Worm (Caenorhabditis elegans) whole organism, midembryonic: ENCODE data around the gene mboa-2.

ENCODE experiments used
- T22C8.4 ChIP-seq: fragments of 200-800 bp; sonication (Bioruptor generic); IDR thresholded peaks from 2 replicates; pipeline ENCODE4 v1.3.6; 2022; ENCODE audit warnings: missing genetic modification characterization, missing compliant biosample characterization
- cog-1 ChIP-seq: sonication (generic microtip); optimal IDR thresholded peaks from 2 replicates; lab custom pipeline; 2016; ENCODE audit warnings: missing genetic modification characterization, missing compliant biosample characterization
- flt-1 ChIP-seq: fragments of 200-800 bp; sonication (Bioruptor generic); IDR thresholded peaks from 2 replicates; pipeline ENCODE4 v1.3.6; 2022; ENCODE audit warnings: missing genetic modification characterization, missing compliant biosample characterization
- klf-2 ChIP-seq: fragments of 200-800 bp; sonication (Bioruptor generic); conservative IDR thresholded peaks from 2 replicates; pipeline ENCODE4 v1.3.6; 2022; ENCODE audit warnings: missing genetic modification reagents, missing genetic modification characterization, missing compliant biosample characterization
- med-1 ChIP-seq: sonication (generic microtip); optimal IDR thresholded peaks from 2 replicates; lab custom pipeline; 2017; ENCODE audit warnings: missing genetic modification characterization, mild to moderate bottlenecking, missing compliant biosample characterization, antibody characterized with exemption, missing genetic modification reagents; ENCODE audit not compliant: insufficient read depth
- ref-1 ChIP-seq: fragments of 200-800 bp; sonication (Bioruptor generic); conservative IDR thresholded peaks from 2 replicates; pipeline ENCODE4 v1.3.6; 2022; ENCODE audit warnings: missing genetic modification reagents, missing genetic modification characterization, missing compliant biosample characterization
- tab-1 ChIP-seq: fragments of 200-800 bp; sonication (Bioruptor generic); IDR thresholded peaks from 2 replicates; pipeline ENCODE4 v1.3.6; 2022; ENCODE audit warnings: missing genetic modification characterization, missing compliant biosample characterization
- ztf-23 ChIP-seq: fragments of 200-800 bp; sonication (Bioruptor generic); IDR thresholded peaks from 2 replicates; pipeline ENCODE4 v1.3.6; 2022; ENCODE audit warnings: missing genetic modification reagents, missing genetic modification characterization, missing compliant biosample characterization
- ztf-29 ChIP-seq: fragments of 200-800 bp; sonication (Bioruptor generic); IDR thresholded peaks from 2 replicates; pipeline ENCODE4 v1.3.6; 2022; ENCODE audit warnings: missing genetic modification reagents, missing genetic modification characterization, missing compliant biosample characterization

Gene mboa-2

ce11 chrV:11152333-11152732, 30.0 kb upstream of the mboa-2 start, which contains the start of gene srg-39:
srg-39 (minus strand) TSS chrV:11152433.
- TF ChIP-seq klf-2 (GFP tag; lab: Robert Waterston, UW) = no peak
- TF ChIP-seq ref-1 = no peak
- no peak for TF ChIP-seq T22C8.4 (GFP tag; lab: Robert Waterston, UW)
- no peak for TF ChIP-seq tab-1 (GFP tag; lab: Robert Waterston, UW)
- no peak for TF ChIP-seq flt-1 (GFP tag; lab: Robert Waterston, UW)
- no peak for TF ChIP-seq cog-1 (tag; lab: Kevin White, UChicago)
- no peak for TF ChIP-seq ztf-23 (GFP tag; lab: Robert Waterston, UW)
- no peak for TF ChIP-seq med-1
- TF ChIP-seq ztf-29 = no peak

- TF ChIP-seq ztf-23 (GFP tag; lab: Robert Waterston, UW) = no peak
- TF ChIP-seq ztf-29 = no peak
- no peak for TF ChIP-seq flt-1 (GFP tag; lab: Robert Waterston, UW)
- no peak for TF ChIP-seq cog-1 (tag; lab: Kevin White, UChicago)
- TF ChIP-seq tab-1 (GFP tag; lab: Robert Waterston, UW) = no peak
- TF ChIP-seq ref-1 = no peak
- TF ChIP-seq klf-2 (GFP tag; lab: Robert Waterston, UW) = no peak
- TF ChIP-seq T22C8.4 (GFP tag; lab: Robert Waterston, UW) = no peak
Observed at ce11 chrV:11149405-11149804, 27.1 kb upstream of the mboa-2 start, which contains the start of gene T19C4.1. T19C4.1 (plus strand) TSS chrV:11149705.

- TF ChIP-seq tab-1 (GFP tag; lab: Robert Waterston, UW) (no peak), ztf-29 (no peak), cog-1 (tag; lab: Kevin White, UChicago) (no peak), klf-2 (GFP tag; lab: Robert Waterston, UW) (no peak), flt-1 (GFP tag; lab: Robert Waterston, UW) (no peak), med-1 (no peak), T22C8.4 (GFP tag; lab: Robert Waterston, UW) (no peak), ref-1 (no peak), ztf-23 (GFP tag; lab: Robert Waterston, UW) (no peak)
Observed at ce11 chrV:11148971-11149370, 26.7 kb upstream of the mboa-2 start.

ce11 chrV:11147780-11148144, 25.5 kb upstream of the mboa-2 start:
- TF ChIP-seq med-1 = no peak
- TF ChIP-seq ref-1 = no peak
- TF ChIP-seq klf-2 (GFP tag; lab: Robert Waterston, UW) = no peak

ce11 chrV:11146958-11147779, 24.9 kb upstream of the mboa-2 start, which contains the start of the genes T19C4.24 and nlp-33:
T19C4.24 (minus strand) TSS chrV:11147008.
nlp-33 (plus strand) TSS chrV:11147346.
- TF ChIP-seq flt-1 (GFP tag; lab: Robert Waterston, UW) (no peak), cog-1 (tag; lab: Kevin White, UChicago) (no peak), ztf-29 (no peak), ztf-23 (GFP tag; lab: Robert Waterston, UW) (no peak), med-1 (no peak)

- TF ChIP-seq cog-1 (tag; lab: Kevin White, UChicago) (no peak), flt-1 (GFP tag; lab: Robert Waterston, UW) (no peak), ztf-29 (no peak), med-1 (no peak), tab-1 (GFP tag; lab: Robert Waterston, UW) (no peak), ztf-23 (GFP tag; lab: Robert Waterston, UW) (no peak), ref-1 (no peak)
Observed at ce11 chrV:11144694-11145093, 22.4 kb upstream of the mboa-2 start, which contains the start of gene C06H2.7. C06H2.7 (minus strand) TSS chrV:11144794.

- TF ChIP-seq ztf-29 = no peak
Observed at ce11 chrV:11141179-11141578, 18.9 kb upstream of the mboa-2 start, which contains the start of gene folt-1. folt-1 (plus strand) TSS chrV:11141479.

- TF ChIP-seq ztf-29 (no peak), cog-1 (tag; lab: Kevin White, UChicago) (no peak), ztf-23 (GFP tag; lab: Robert Waterston, UW) (no peak), T22C8.4 (GFP tag; lab: Robert Waterston, UW) (no peak), ref-1 (no peak)
Observed at ce11 chrV:11140326-11140725, 18.0 kb upstream of the mboa-2 start.

ce11 chrV:11134296-11134695, 12.0 kb upstream of the mboa-2 start, which contains the start of gene glb-3:
glb-3 (plus strand) TSS chrV:11134596.
- TF ChIP-seq tab-1 (GFP tag; lab: Robert Waterston, UW) (no peak), ref-1 (no peak), ztf-29 (no peak), klf-2 (GFP tag; lab: Robert Waterston, UW) (no peak), T22C8.4 (GFP tag; lab: Robert Waterston, UW) (no peak), flt-1 (GFP tag; lab: Robert Waterston, UW) (no peak), med-1 (no peak), cog-1 (tag; lab: Kevin White, UChicago) (no peak), ztf-23 (GFP tag; lab: Robert Waterston, UW) (no peak)

- TF ChIP-seq med-1 (no peak), cog-1 (tag; lab: Kevin White, UChicago) (no peak), ztf-29 (no peak), flt-1 (GFP tag; lab: Robert Waterston, UW) (no peak), tab-1 (GFP tag; lab: Robert Waterston, UW) (no peak), klf-2 (GFP tag; lab: Robert Waterston, UW) (no peak), ref-1 (no peak), ztf-23 (GFP tag; lab: Robert Waterston, UW) (no peak), T22C8.4 (GFP tag; lab: Robert Waterston, UW) (no peak)
Observed at ce11 chrV:11133516-11133915, 11.2 kb upstream of the mboa-2 start.
